Worm (Caenorhabditis elegans) whole organism, early embryonic: ENCODE results near the gene cec-7.

Experiments used
- B0310.2 ChIP-seq: sonication (generic microtip); optimal IDR thresholded peaks from 2 replicates; lab custom pipeline; 2016; ENCODE audit warnings: mild to moderate bottlenecking, missing genetic modification characterization, missing compliant biosample characterization
- ama-1 ChIP-seq: fragments of 150-350 bp; optimal IDR thresholded peaks from 2 replicates; lab custom pipeline; 2014
- ets-7 ChIP-seq: sonication (generic microtip); optimal IDR thresholded peaks from 2 replicates; lab custom pipeline; 2016; ENCODE audit warnings: missing genotype, missing genetic modification characterization, missing compliant biosample characterization
- hmbx-1 ChIP-seq: sonication (generic microtip); optimal IDR thresholded peaks from 2 replicates; lab custom pipeline; 2016; ENCODE audit warnings: mild to moderate bottlenecking, missing genetic modification characterization, missing compliant biosample characterization
- tbx-37 ChIP-seq: fragments of 200-800 bp; sonication (Bioruptor generic); conservative IDR thresholded peaks from 2 replicates; pipeline ENCODE4 v1.3.6; 2022; ENCODE audit warnings: missing genetic modification reagents, missing genetic modification characterization, missing compliant biosample characterization
- tra-4 ChIP-seq: sonication (generic microtip); optimal IDR thresholded peaks from 2 replicates; lab custom pipeline; 2017; ENCODE audit warnings: missing genetic modification characterization, missing compliant biosample characterization

- no peak for TF ChIP-seq ets-7
- TF ChIP-seq ama-1 (lab: Kevin White, UChicago), result no peak
- TF ChIP-seq tra-4, result no peak
- TF ChIP-seq hmbx-1, result no peak
- TF ChIP-seq B0310.2 (tag; lab: Kevin White, UChicago), result no peak
- no peak for TF ChIP-seq tbx-37 (GFP tag; lab: Robert Waterston, UW)
These were observed 41.2 kb upstream of the cec-7 start, which contains the start of gene Y37D8A.16 for ce11 chrIII:12918575-12918974.
